Worm (Caenorhabditis elegans) whole organism, L3 larva: Measurements from ENCODE around the gene nep-17.

Source experiments
- ceh-16 ChIP-seq: sonication (generic microtip); optimal IDR thresholded peaks from 2 replicates; lab custom pipeline; 2017; ENCODE audit warnings: missing biosample characterization, missing genetic modification characterization
- lin-39 ChIP-seq: fragments of 150-350 bp; optimal IDR thresholded peaks from 2 replicates; lab custom pipeline; 2018; ENCODE audit warnings: missing biosample characterization, missing genetic modification reagents, missing genetic modification characterization
- nhr-23 ChIP-seq: fragments of 150-350 bp; optimal IDR thresholded peaks from 2 replicates; lab custom pipeline; 2014; ENCODE audit warnings: missing biosample characterization, missing genetic modification reagents, missing genetic modification characterization
- nhr-76 ChIP-seq: fragments of 150-350 bp; sonication (generic microtip); optimal IDR thresholded peaks from 5 replicates; lab custom pipeline; 2014; ENCODE audit warnings: missing biosample characterization, missing genetic modification characterization
- ztf-4 ChIP-seq: fragments of 150-350 bp; optimal IDR thresholded peaks from 2 replicates; lab custom pipeline; 2014; ENCODE audit warnings: missing biosample characterization, missing genetic modification characterization

- TF ChIP-seq ceh-16 (no peak), nhr-23 (no peak), nhr-76 (no peak), ztf-4 (tag; lab: Kevin White, UChicago) (no peak), lin-39 (tag; lab: Kevin White, UChicago) (no peak)
Measured at ce11 chrII:13485119-13485518, 22.5 kb upstream of the nep-17 start.
